Worm (Caenorhabditis elegans) whole organism, late embryonic: Measurements from ENCODE around the gene fbxa-79.

Experiments used
- K09A11.1 ChIP-seq: sonication (generic microtip); optimal IDR thresholded peaks from 2 replicates; lab custom pipeline; 2017; ENCODE audit warnings: antibody characterized with exemption, mild to moderate bottlenecking, missing genetic modification characterization, missing compliant biosample characterization; ENCODE audit not compliant: insufficient read depth
- T23F11.4 ChIP-seq: fragments of 200-800 bp; sonication (Bioruptor generic); optimal IDR thresholded peaks from 2 replicates; lab custom pipeline; 2018; ENCODE audit warnings: mild to moderate bottlenecking, missing genetic modification characterization, missing compliant biosample characterization
- ahr-1 ChIP-seq: sonication (generic microtip); optimal IDR thresholded peaks from 2 replicates; lab custom pipeline; 2016; ENCODE audit warnings: missing genetic modification characterization, missing compliant biosample characterization
- ceh-9 ChIP-seq: sonication (generic microtip); optimal IDR thresholded peaks from 2 replicates; lab custom pipeline; 2016; ENCODE audit warnings: mild to moderate bottlenecking, missing genetic modification characterization, inconsistent platforms, missing compliant biosample characterization
- dve-1 ChIP-seq: sonication (generic microtip); optimal IDR thresholded peaks from 2 replicates; lab custom pipeline; 2017; ENCODE audit warnings: antibody characterized with exemption, mild to moderate bottlenecking, missing genetic modification characterization, missing compliant biosample characterization
- lin-11 ChIP-seq: fragments of 200-800 bp; sonication (Bioruptor generic); optimal IDR thresholded peaks from 2 replicates; lab custom pipeline; 2018; ENCODE audit warnings: mild to moderate bottlenecking, missing genetic modification characterization, missing compliant biosample characterization
- pax-1 ChIP-seq: fragments of 150-350 bp; optimal IDR thresholded peaks from 2 replicates; lab custom pipeline; 2014; ENCODE audit warnings: missing biosample characterization, missing genetic modification characterization
- pha-4 ChIP-seq: fragments of 150-350 bp; optimal IDR thresholded peaks from 2 replicates; lab custom pipeline; 2018; ENCODE audit warnings: missing biosample characterization, missing genetic modification reagents, missing genetic modification characterization
- tbx-2 ChIP-seq: sonication (generic microtip); optimal IDR thresholded peaks from 2 replicates; lab custom pipeline; 2016; ENCODE audit warnings: missing genetic modification characterization, missing compliant biosample characterization
- unc-86 ChIP-seq: sonication (generic microtip); optimal IDR thresholded peaks from 2 replicates; lab custom pipeline; 2016; ENCODE audit warnings: missing genetic modification characterization, missing compliant biosample characterization

DNA sequence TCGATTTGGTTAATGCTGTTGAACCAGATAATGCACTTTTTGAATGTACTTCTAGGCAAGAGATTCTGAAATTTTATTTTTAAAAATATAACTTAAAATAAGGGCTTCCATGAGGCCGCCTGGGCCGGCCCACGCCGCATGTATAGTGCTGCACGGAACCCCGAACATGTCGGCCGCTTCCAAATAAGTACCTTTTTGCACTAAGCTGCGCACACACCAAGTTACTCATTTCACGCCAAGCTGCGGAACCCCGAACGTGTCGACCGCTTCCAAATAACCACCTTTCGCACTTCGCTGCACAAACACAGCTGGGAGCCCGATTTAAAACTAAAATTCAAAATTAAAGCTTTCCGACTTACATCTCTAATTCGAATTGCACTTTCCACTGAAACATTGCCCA is 3.3 kb upstream of the fbxa-79 start:
- TF ChIP-seq ceh-9 (tag; lab: Kevin White, UChicago), result no peak
- no peak for TF ChIP-seq lin-11 (tag; lab: Kevin White, UChicago)
- TF ChIP-seq T23F11.4, result no peak
- no peak for TF ChIP-seq pax-1 (tag; lab: Kevin White, UChicago)
- TF ChIP-seq pha-4, result no peak
- no peak for TF ChIP-seq dve-1
- no peak for TF ChIP-seq tbx-2 (tag; lab: Kevin White, UChicago)
- no peak for TF ChIP-seq K09A11.1 (tag; lab: Kevin White, UChicago)
- TF ChIP-seq ahr-1 (tag; lab: Kevin White, UChicago), result no peak
- TF ChIP-seq unc-86, result no peak
